Worm (Caenorhabditis elegans) whole organism, L2 larva: ENCODE measurements around the gene pst-2.

Source experiments
- C34F6.9 ChIP-seq: fragments of 150-350 bp; optimal IDR thresholded peaks from 2 replicates; lab custom pipeline; 2014; ENCODE audit warnings: missing biosample characterization, missing genetic modification characterization
- F13H6.1 ChIP-seq: sonication (generic microtip); optimal IDR thresholded peaks from 2 replicates; lab custom pipeline; 2016; ENCODE audit warnings: missing genetic modification characterization, missing compliant biosample characterization
- Y55F3AM.14 ChIP-seq: fragments of 200-800 bp; sonication (Bioruptor generic); optimal IDR thresholded peaks from 2 replicates; lab custom pipeline; 2018; ENCODE audit warnings: mild to moderate bottlenecking, missing genetic modification characterization, missing compliant biosample characterization
- ZK546.5 ChIP-seq: sonication (generic microtip); optimal IDR thresholded peaks from 2 replicates; lab custom pipeline; 2017; ENCODE audit warnings: missing biosample characterization, missing genetic modification characterization
- alr-1 ChIP-seq: fragments of 150-350 bp; optimal IDR thresholded peaks from 2 replicates; lab custom pipeline; 2014; ENCODE audit warnings: missing biosample characterization, missing genetic modification characterization
- aly-2 ChIP-seq: fragments of 150-350 bp; optimal IDR thresholded peaks from 2 replicates; lab custom pipeline; 2014; ENCODE audit warnings: missing biosample characterization, missing genetic modification characterization
- ama-1 ChIP-seq: fragments of 150-350 bp; optimal IDR thresholded peaks from 2 replicates; lab custom pipeline; 2018; ENCODE audit warnings: inconsistent platforms
- blmp-1 ChIP-seq: sonication (generic microtip); optimal IDR thresholded peaks from 2 replicates; lab custom pipeline; 2017; ENCODE audit warnings: missing genetic modification characterization, mild to moderate bottlenecking, missing compliant biosample characterization, antibody characterized with exemption, moderate library complexity; ENCODE audit not compliant: insufficient read depth
- ceh-16 ChIP-seq: fragments of 150-350 bp; optimal IDR thresholded peaks from 2 replicates; lab custom pipeline; 2014; ENCODE audit warnings: missing biosample characterization, missing genetic modification characterization
- ceh-82 ChIP-seq: fragments of 150-350 bp; optimal IDR thresholded peaks from 2 replicates; lab custom pipeline; 2014; ENCODE audit warnings: missing biosample characterization, missing genetic modification characterization
- crh-2 ChIP-seq: sonication (generic microtip); optimal IDR thresholded peaks from 2 replicates; lab custom pipeline; 2017; ENCODE audit warnings: missing biosample characterization, missing genetic modification characterization
- dmd-4 ChIP-seq: sonication (generic microtip); optimal IDR thresholded peaks from 2 replicates; lab custom pipeline; 2017; ENCODE audit warnings: missing biosample characterization, missing genetic modification characterization
- egl-27 ChIP-seq: sonication (generic microtip); optimal IDR thresholded peaks from 3 replicates; lab custom pipeline; 2017; ENCODE audit warnings: missing biosample characterization, missing genetic modification reagents, missing genetic modification characterization
- elt-1 ChIP-seq: fragments of 150-350 bp; optimal IDR thresholded peaks from 2 replicates; lab custom pipeline; 2014; ENCODE audit warnings: missing biosample characterization, missing genetic modification characterization
- elt-3 ChIP-seq: sonication (generic microtip); optimal IDR thresholded peaks from 2 replicates; lab custom pipeline; 2017; ENCODE audit warnings: missing biosample characterization, missing genetic modification characterization
- fos-1 ChIP-seq: fragments of 150-350 bp; optimal IDR thresholded peaks from 2 replicates; lab custom pipeline; 2014; ENCODE audit warnings: missing biosample characterization, missing genetic modification characterization
- gmeb-1 ChIP-seq: fragments of 150-350 bp; optimal IDR thresholded peaks from 2 replicates; lab custom pipeline; 2014; ENCODE audit warnings: missing biosample characterization, missing genetic modification characterization
- lin-11 ChIP-seq: fragments of 150-350 bp; sonication (generic microtip); optimal IDR thresholded peaks from 2 replicates; lab custom pipeline; 2014; ENCODE audit warnings: missing biosample characterization, missing genetic modification characterization, inconsistent platforms, mixed read lengths
- lin-13 ChIP-seq: fragments of 150-350 bp; optimal IDR thresholded peaks from 2 replicates; lab custom pipeline; 2014; ENCODE audit warnings: missing biosample characterization, missing genetic modification reagents, missing genetic modification characterization
- lin-39 ChIP-seq: fragments of 150-350 bp; optimal IDR thresholded peaks from 2 replicates; lab custom pipeline; 2014; ENCODE audit warnings: missing biosample characterization, missing genetic modification reagents, missing genetic modification characterization
- lsy-2 ChIP-seq, 2 experiments: fragments of 150-350 bp in 1 of 2; sonication (generic microtip) in 1 of 2; optimal IDR thresholded peaks; 2 replicates each; lab custom pipeline; 2014 to 2017; ENCODE audit warnings: missing biosample characterization in 2 of 2, missing genetic modification characterization in 2 of 2
- mab-5 ChIP-seq: fragments of 150-350 bp; optimal IDR thresholded peaks from 2 replicates; lab custom pipeline; 2014; ENCODE audit warnings: missing biosample characterization, missing genetic modification characterization
- mbf-1 ChIP-seq: sonication (generic microtip); optimal IDR thresholded peaks from 2 replicates; lab custom pipeline; 2017; ENCODE audit warnings: missing biosample characterization, missing genetic modification characterization
- mdl-1 ChIP-seq, 2 experiments: fragments of 150-350 bp in 1 of 2; sonication (generic microtip) in 1 of 2; optimal IDR thresholded peaks; 2 replicates each; lab custom pipeline; 2017; ENCODE audit warnings: missing biosample characterization in 2 of 2, missing genetic modification characterization in 2 of 2
- nhr-10 ChIP-seq: sonication (generic microtip); optimal IDR thresholded peaks from 2 replicates; lab custom pipeline; 2017; ENCODE audit warnings: missing biosample characterization, missing genetic modification characterization
- nhr-11 ChIP-seq: fragments of 150-350 bp; optimal IDR thresholded peaks from 2 replicates; lab custom pipeline; 2014; ENCODE audit warnings: missing biosample characterization, missing genetic modification characterization
- nhr-12 ChIP-seq: fragments of 150-350 bp; optimal IDR thresholded peaks from 2 replicates; lab custom pipeline; 2014; ENCODE audit warnings: missing biosample characterization, missing genetic modification characterization
- nhr-129 ChIP-seq: fragments of 150-350 bp; optimal IDR thresholded peaks from 2 replicates; lab custom pipeline; 2014; ENCODE audit warnings: missing biosample characterization, missing genetic modification characterization
- nhr-21 ChIP-seq: fragments of 150-350 bp; optimal IDR thresholded peaks from 2 replicates; lab custom pipeline; 2014; ENCODE audit warnings: missing biosample characterization, missing genetic modification characterization
- nhr-237 ChIP-seq: fragments of 150-350 bp; optimal IDR thresholded peaks from 2 replicates; lab custom pipeline; 2014; ENCODE audit warnings: missing biosample characterization, missing genetic modification characterization
- nhr-6 ChIP-seq: fragments of 150-350 bp; optimal IDR thresholded peaks from 2 replicates; lab custom pipeline; 2014; ENCODE audit warnings: missing biosample characterization, missing genetic modification characterization
- nhr-77 ChIP-seq: fragments of 150-350 bp; optimal IDR thresholded peaks from 2 replicates; lab custom pipeline; 2014; ENCODE audit warnings: missing biosample characterization, missing genetic modification characterization
- peb-1 ChIP-seq: fragments of 150-350 bp; optimal IDR thresholded peaks from 2 replicates; lab custom pipeline; 2014; ENCODE audit warnings: missing biosample characterization, missing genetic modification characterization
- sem-4 ChIP-seq: fragments of 150-350 bp; optimal IDR thresholded peaks from 2 replicates; lab custom pipeline; 2014; ENCODE audit warnings: missing biosample characterization, missing genetic modification reagents, missing genetic modification characterization
- skn-1 ChIP-seq: sonication (generic microtip); optimal IDR thresholded peaks from 2 replicates; lab custom pipeline; 2017; ENCODE audit warnings: missing biosample characterization, missing genetic modification characterization
- sma-3 ChIP-seq: sonication (generic microtip); optimal IDR thresholded peaks from 2 replicates; lab custom pipeline; 2016; ENCODE audit warnings: missing genetic modification reagents, missing genetic modification characterization, missing compliant biosample characterization
- sma-9 ChIP-seq, 2 experiments: fragments of 150-350 bp in 1 of 2; sonication (generic microtip) in 1 of 2; optimal IDR thresholded peaks; 2 replicates each; lab custom pipeline; 2014 to 2016; ENCODE audit warnings: missing genetic modification characterization in 2 of 2, mild to moderate bottlenecking in 1 of 2, missing biosample characterization in 1 of 2, missing compliant biosample characterization in 1 of 2, missing genetic modification reagents in 1 of 2, moderate library complexity in 1 of 2
- snpc-4 ChIP-seq: fragments of 150-350 bp; optimal IDR thresholded peaks from 2 replicates; lab custom pipeline; 2014; ENCODE audit warnings: missing biosample characterization, missing genetic modification characterization
- unc-39 ChIP-seq: fragments of 150-350 bp; optimal IDR thresholded peaks from 2 replicates; lab custom pipeline; 2014; ENCODE audit warnings: missing biosample characterization, missing genetic modification characterization
- unc-55 ChIP-seq: fragments of 150-350 bp; sonication (generic microtip); optimal IDR thresholded peaks from 3 replicates; lab custom pipeline; 2014; ENCODE audit warnings: missing biosample characterization, missing genetic modification reagents, missing genetic modification characterization
- unc-62 ChIP-seq: fragments of 150-350 bp; optimal IDR thresholded peaks from 2 replicates; lab custom pipeline; 2014; ENCODE audit warnings: missing biosample characterization, missing genetic modification reagents, missing genetic modification characterization
- zag-1 ChIP-seq: fragments of 150-350 bp; optimal IDR thresholded peaks from 2 replicates; lab custom pipeline; 2014; ENCODE audit warnings: missing biosample characterization, missing genetic modification characterization
- ztf-1 ChIP-seq: fragments of 200-800 bp; sonication (Bioruptor generic); conservative IDR thresholded peaks from 2 replicates; pipeline ENCODE4 v1.3.6; 2022; ENCODE audit warnings: missing genetic modification characterization, missing compliant biosample characterization
- ztf-4 ChIP-seq: fragments of 150-350 bp; optimal IDR thresholded peaks from 2 replicates; lab custom pipeline; 2014; ENCODE audit warnings: missing biosample characterization, missing genetic modification characterization

Gene pst-2

DNA sequence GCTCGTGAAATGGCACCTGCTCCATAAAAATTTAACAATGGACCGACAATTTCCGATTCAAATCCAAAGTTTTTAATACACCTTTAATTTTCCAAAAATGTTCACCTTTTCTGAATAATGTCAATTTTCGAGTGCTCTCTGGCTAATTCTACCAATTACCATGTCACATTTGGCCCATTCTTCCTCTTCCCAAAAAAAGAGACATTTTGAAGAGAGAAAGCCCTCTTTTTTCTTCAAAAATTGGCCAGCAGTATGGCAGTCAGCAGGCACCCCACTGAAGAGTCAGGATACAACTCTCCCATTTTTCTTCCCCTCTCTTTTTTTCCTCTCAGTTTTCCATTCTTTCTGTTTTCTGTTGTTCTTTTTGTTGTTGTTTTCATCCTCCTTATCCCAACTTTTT lies 45.7 kb upstream of the pst-2 start:
- TF ChIP-seq nhr-10 (tag; lab: Kevin White, UChicago): no peak
- peak; percentile 2 for TF ChIP-seq C34F6.9 (tag; lab: Kevin White, UChicago)
- no peak for TF ChIP-seq lin-11
- TF ChIP-seq nhr-77 (tag; lab: Kevin White, UChicago): no peak
- TF ChIP-seq snpc-4: no peak
- TF ChIP-seq dmd-4 (tag; lab: Kevin White, UChicago): no peak
- no peak for TF ChIP-seq unc-62
- TF ChIP-seq lin-39 (tag; lab: Kevin White, UChicago): no peak
- TF ChIP-seq Y55F3AM.14 (GFP tag; lab: Kevin White, UChicago): no peak
- TF ChIP-seq unc-39 (tag; lab: Kevin White, UChicago): no peak
- TF ChIP-seq unc-55 (GFP tag; lab: Kevin White, UChicago): peak; percentile 11
- TF ChIP-seq nhr-6 (tag; lab: Kevin White, UChicago): no peak
- TF ChIP-seq blmp-1: no peak
- TF ChIP-seq ZK546.5 (tag; lab: Kevin White, UChicago): no peak
- no peak for TF ChIP-seq skn-1 (tag; lab: Kevin White, UChicago)
- TF ChIP-seq lsy-2 (tag; optimal IDR thresholded peaks at IDR 0.05; lab: Kevin White, UChicago): peak in 1 of 2 experiments; percentile 29
- no peak for TF ChIP-seq sma-9 (GFP tag; optimal IDR thresholded peaks at IDR 0.05; lab: Kevin White, UChicago)
- TF ChIP-seq sma-9 (tag; optimal IDR thresholded peaks at IDR 0.05; lab: Kevin White, UChicago): no peak
- no peak for TF ChIP-seq peb-1
- TF ChIP-seq mdl-1 (tag; optimal IDR thresholded peaks at IDR 0.05; lab: Kevin White, UChicago): no peak
- no peak for TF ChIP-seq mab-5 (tag; lab: Kevin White, UChicago)
- TF ChIP-seq egl-27 (tag; lab: Kevin White, UChicago): no peak
- TF ChIP-seq F13H6.1 (tag; lab: Kevin White, UChicago): no peak
- TF ChIP-seq alr-1 (tag; lab: Kevin White, UChicago): no peak
- TF ChIP-seq ztf-1 (GFP tag; lab: Robert Waterston, UW): no peak

DNA sequence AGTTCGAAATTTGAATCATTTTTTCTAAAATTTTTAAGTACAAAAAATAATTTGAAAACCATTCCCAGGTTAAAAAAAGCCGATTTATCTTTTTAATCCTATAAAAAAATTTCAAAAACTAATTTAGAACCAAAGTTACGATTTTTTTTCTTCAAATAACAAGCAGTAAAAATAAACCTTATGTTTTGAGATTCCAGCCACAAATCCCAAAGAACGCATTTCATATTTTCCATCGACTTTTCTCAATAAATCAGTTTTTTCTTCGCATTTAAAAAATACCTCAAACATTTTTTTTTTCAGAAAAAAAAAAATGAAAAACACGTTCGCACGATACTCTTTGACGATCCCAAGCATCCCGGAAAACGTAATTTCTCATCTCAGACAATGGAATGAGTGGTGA lies 45.1 kb upstream of the pst-2 start, which contains the start of gene ckk-1:
ckk-1 (plus strand) TSS at position 301 of the 400 bp plus-strand sequence.
- TF ChIP-seq Y55F3AM.14 (GFP tag; lab: Kevin White, UChicago): no peak
- TF ChIP-seq nhr-6 (tag; lab: Kevin White, UChicago): no peak
- TF ChIP-seq aly-2 (tag; lab: Kevin White, UChicago): no peak
- TF ChIP-seq, all 48 proteins: peak for 0

DNA sequence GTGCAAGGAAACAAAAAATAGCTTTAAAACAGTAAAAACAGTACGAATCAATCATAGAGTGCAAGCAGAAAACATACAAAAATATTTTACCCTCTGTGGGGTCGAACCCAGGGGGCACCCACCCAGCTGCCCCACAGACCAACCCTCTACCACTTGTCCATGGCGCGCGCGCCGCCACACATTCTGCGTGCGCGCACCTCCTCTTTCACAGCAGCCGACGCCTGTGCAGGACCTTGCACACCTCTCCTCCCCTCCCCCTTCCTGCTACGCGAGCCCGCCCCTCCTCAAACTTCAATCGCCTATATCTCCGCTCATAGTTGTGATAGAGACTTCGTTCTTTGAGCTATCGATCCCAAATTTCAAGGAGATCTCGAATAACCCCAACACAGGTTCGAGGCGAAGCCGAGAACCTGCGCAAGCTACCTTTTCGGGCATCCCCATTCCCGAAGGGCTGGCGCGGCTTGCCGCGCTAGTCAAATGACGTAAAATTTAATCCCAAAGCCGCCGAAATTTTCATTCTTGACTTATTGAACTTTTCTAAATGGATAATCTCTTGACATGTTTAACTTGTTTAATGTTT lies 42.8 kb upstream of the pst-2 start:
- TF ChIP-seq snpc-4: peak; percentile 34

DNA sequence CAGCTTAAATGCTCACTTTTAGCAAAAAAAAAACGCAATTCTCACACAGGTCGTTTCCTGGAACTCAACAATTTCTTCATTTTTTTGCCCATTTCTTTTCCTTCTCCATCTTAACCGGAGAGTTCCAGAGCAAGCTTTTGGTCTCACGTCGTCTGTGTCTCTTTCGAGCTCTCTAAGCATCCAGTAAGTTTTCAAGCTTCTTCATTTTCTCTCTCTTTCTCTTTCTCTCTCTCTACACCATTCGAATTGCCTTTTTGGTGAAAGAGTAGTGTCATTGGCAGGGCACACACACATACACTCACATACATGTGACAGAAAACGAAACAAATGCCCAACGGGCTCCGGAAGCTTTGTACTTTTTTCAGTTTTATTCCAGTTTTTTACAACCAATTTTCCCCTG lies 40.3 kb upstream of the pst-2 start:
- TF ChIP-seq crh-2 (peak; percentile 43), nhr-237 (no peak), dmd-4 (tag; lab: Kevin White, UChicago) (no peak), ceh-82 (tag; lab: Kevin White, UChicago) (peak; percentile 48), ama-1 (no peak), ceh-16 (tag; lab: Kevin White, UChicago) (no peak), sma-9 (GFP tag; optimal IDR thresholded peaks at IDR 0.05; lab: Kevin White, UChicago) (peak; percentile 28), sma-9 (tag; optimal IDR thresholded peaks at IDR 0.05; lab: Kevin White, UChicago) (no peak), zag-1 (tag; lab: Kevin White, UChicago) (peak; percentile 53), ztf-1 (GFP tag; lab: Robert Waterston, UW) (no peak), fos-1 (tag; lab: Kevin White, UChicago) (peak; percentile 2), alr-1 (tag; lab: Kevin White, UChicago) (no peak), elt-3 (tag; lab: Kevin White, UChicago) (no peak), snpc-4 (peak; percentile 10), nhr-10 (tag; lab: Kevin White, UChicago) (no peak), nhr-6 (tag; lab: Kevin White, UChicago) (peak; percentile 29), gmeb-1 (tag; lab: Kevin White, UChicago) (no peak), elt-1 (tag; lab: Kevin White, UChicago) (no peak), sma-3 (no peak), egl-27 (tag; lab: Kevin White, UChicago) (no peak), unc-55 (GFP tag; lab: Kevin White, UChicago) (peak; percentile 63), F13H6.1 (tag; lab: Kevin White, UChicago) (peak; percentile 11), C34F6.9 (tag; lab: Kevin White, UChicago) (peak; percentile 86), nhr-21 (no peak), lin-13 (GFP tag; lab: Kevin White, UChicago) (peak; percentile 8), aly-2 (tag; lab: Kevin White, UChicago) (no peak), nhr-11 (tag; lab: Kevin White, UChicago) (no peak), nhr-12 (no peak), ztf-4 (tag; lab: Kevin White, UChicago) (peak; percentile 14), lsy-2 (tag; optimal IDR thresholded peaks at IDR 0.05; lab: Kevin White, UChicago) (peak in 1 of 2 experiments; percentile 72), lin-39 (tag; lab: Kevin White, UChicago) (no peak), sem-4 (no peak), lin-11 (peak; percentile 39), mdl-1 (tag; optimal IDR thresholded peaks at IDR 0.05; lab: Kevin White, UChicago) (peak in 1 of 2 experiments; percentile 11), mbf-1 (tag; lab: Kevin White, UChicago) (no peak), ZK546.5 (tag; lab: Kevin White, UChicago) (no peak), nhr-129 (peak; percentile 74)
